Fruit fly (Drosophila melanogaster) whole organism, embryonic: ENCODE measurements around the gene BTBD9.

Experiments used
- Ada2b ChIP-seq: fragments of 200-800 bp; sonication (Bioruptor generic); IDR thresholded peaks from 2 replicates; pipeline ENCODE4 v1.3.6; 2022; ENCODE audit warnings: missing biosample characterization, missing genetic modification characterization
- CG11247 ChIP-seq: fragments of 200-800 bp; sonication (Bioruptor generic); IDR thresholded peaks from 2 replicates; pipeline ENCODE4 v1.3.6; 2022; ENCODE audit warnings: missing biosample characterization, missing genetic modification characterization
- CG12104 ChIP-seq: fragments of 200-800 bp; sonication (Bioruptor generic); optimal IDR thresholded peaks from 3 replicates; lab custom pipeline; 2016; ENCODE audit warnings: missing biosample characterization, missing genetic modification characterization
- CG12155 ChIP-seq: fragments of 200-800 bp; sonication (Bioruptor generic); optimal IDR thresholded peaks from 3 replicates; lab custom pipeline; 2016; ENCODE audit warnings: missing biosample characterization, missing genetic modification characterization
- CG12219 ChIP-seq: fragments of 200-800 bp; sonication (Bioruptor generic); optimal IDR thresholded peaks from 3 replicates; lab custom pipeline; 2018; ENCODE audit warnings: missing biosample characterization, mild to moderate bottlenecking, missing genetic modification characterization
- CG12744 ChIP-seq: fragments of 200-800 bp; sonication (Bioruptor generic); optimal IDR thresholded peaks from 2 replicates; lab custom pipeline; 2016; ENCODE audit warnings: missing biosample characterization, missing genetic modification characterization
- CG16779 ChIP-seq: fragments of 200-800 bp; sonication (Bioruptor generic); IDR thresholded peaks from 2 replicates; pipeline ENCODE4 v1.3.6; 2022; ENCODE audit warnings: missing biosample characterization, missing genetic modification characterization
- CG18011 ChIP-seq: fragments of 200-800 bp; sonication (Bioruptor generic); optimal IDR thresholded peaks from 2 replicates; lab custom pipeline; 2017; ENCODE audit warnings: missing biosample characterization, missing genetic modification characterization, mild to moderate bottlenecking, moderate library complexity, missing genotype
- CG2120 ChIP-seq: fragments of 200-800 bp; sonication (Bioruptor generic); optimal IDR thresholded peaks from 3 replicates; lab custom pipeline; 2016; ENCODE audit warnings: missing biosample characterization, missing genetic modification characterization
- CG30431 ChIP-seq: fragments of 200-800 bp; sonication (Bioruptor generic); optimal IDR thresholded peaks from 2 replicates; lab custom pipeline; 2017; ENCODE audit warnings: missing biosample characterization, missing genetic modification characterization
- CG3065 ChIP-seq: fragments of 200-800 bp; sonication (Bioruptor generic); optimal IDR thresholded peaks from 2 replicates; lab custom pipeline; 2016; ENCODE audit warnings: missing biosample characterization, missing genetic modification characterization
- CG3995 ChIP-seq: fragments of 200-800 bp; sonication (Bioruptor generic); optimal IDR thresholded peaks from 3 replicates; lab custom pipeline; 2016; ENCODE audit warnings: missing biosample characterization, missing genetic modification characterization
- CG4617 ChIP-seq: fragments of 200-800 bp; sonication (Bioruptor generic); optimal IDR thresholded peaks from 3 replicates; lab custom pipeline; 2016; ENCODE audit warnings: missing biosample characterization, missing genetic modification characterization, borderline replicate concordance
- CG4730 ChIP-seq: fragments of 200-800 bp; sonication (Bioruptor generic); IDR thresholded peaks from 2 replicates; pipeline ENCODE4 v1.3.6; 2022; ENCODE audit warnings: missing biosample characterization, missing genetic modification characterization
- CG6175 ChIP-seq: fragments of 200-800 bp; sonication (Bioruptor generic); IDR thresholded peaks from 3 replicates; pipeline ENCODE4 v1.3.6; 2022; ENCODE audit warnings: missing biosample characterization, missing genetic modification characterization
- CG7372 ChIP-seq: fragments of 200-800 bp; sonication (Bioruptor generic); IDR thresholded peaks from 2 replicates; pipeline ENCODE4 v1.3.6; 2022; ENCODE audit warnings: missing biosample characterization, missing genetic modification characterization
- CG9437 ChIP-seq: fragments of 200-800 bp; sonication (Bioruptor generic); optimal IDR thresholded peaks from 2 replicates; lab custom pipeline; 2018; ENCODE audit warnings: missing biosample characterization, mild to moderate bottlenecking, missing genetic modification characterization
- CoRest ChIP-seq: fragments of 200-800 bp; sonication (Bioruptor generic); optimal IDR thresholded peaks from 3 replicates; lab custom pipeline; 2018; ENCODE audit warnings: missing biosample characterization, mild to moderate bottlenecking, missing genetic modification characterization, moderate library complexity
- CrebB ChIP-seq: fragments of 200-800 bp; sonication (Bioruptor generic); optimal IDR thresholded peaks from 3 replicates; lab custom pipeline; 2018; ENCODE audit warnings: missing biosample characterization, mild to moderate bottlenecking, missing genetic modification characterization
- D19B ChIP-seq: fragments of 200-800 bp; sonication (Bioruptor generic); optimal IDR thresholded peaks from 2 replicates; lab custom pipeline; 2017; ENCODE audit warnings: missing biosample characterization, mild to moderate bottlenecking, missing genetic modification characterization
- Hey ChIP-seq: fragments of 200-800 bp; sonication (Bioruptor generic); optimal IDR thresholded peaks from 3 replicates; lab custom pipeline; 2018; ENCODE audit warnings: missing biosample characterization, mild to moderate bottlenecking, missing genetic modification characterization
- HmgD ChIP-seq: fragments of 200-800 bp; sonication (Bioruptor generic); optimal IDR thresholded peaks from 3 replicates; lab custom pipeline; 2016; ENCODE audit warnings: missing biosample characterization, missing genetic modification characterization
- MBD-R2 ChIP-seq: fragments of 200-800 bp; sonication (Bioruptor generic); IDR thresholded peaks from 2 replicates; pipeline ENCODE4 v1.3.6; 2022; ENCODE audit warnings: missing biosample characterization, missing genetic modification characterization
- Mes4 ChIP-seq: fragments of 200-800 bp; sonication (Bioruptor generic); optimal IDR thresholded peaks from 2 replicates; lab custom pipeline; 2016; ENCODE audit warnings: missing biosample characterization, missing genetic modification characterization
- NC2β ChIP-seq: fragments of 200-800 bp; sonication (Bioruptor generic); optimal IDR thresholded peaks from 2 replicates; lab custom pipeline; 2016; ENCODE audit warnings: missing biosample characterization, missing genetic modification characterization
- Nf-YC ChIP-seq: fragments of 200-800 bp; optimal IDR thresholded peaks from 3 replicates; lab custom pipeline; 2019; ENCODE audit warnings: missing biosample characterization, mild to moderate bottlenecking, missing genetic modification characterization, moderate library complexity
- Xbp1 ChIP-seq: fragments of 200-800 bp; sonication (Bioruptor generic); optimal IDR thresholded peaks from 3 replicates; lab custom pipeline; 2016; ENCODE audit warnings: missing biosample characterization, mild to moderate bottlenecking, missing genetic modification characterization
- Xrp1 ChIP-seq: fragments of 200-800 bp; sonication (Bioruptor generic); IDR thresholded peaks from 2 replicates; pipeline ENCODE4 v1.3.6; 2022; ENCODE audit warnings: missing biosample characterization, missing genetic modification characterization
- az2 ChIP-seq: fragments of 200-800 bp; sonication (Bioruptor generic); optimal IDR thresholded peaks from 3 replicates; lab custom pipeline; 2016; ENCODE audit warnings: missing biosample characterization, missing genetic modification characterization
- br ChIP-seq: fragments of >200 bp; optimal IDR thresholded peaks from 2 replicates; lab custom pipeline; 2017
- chinmo ChIP-seq: fragments of 200-800 bp; sonication (Bioruptor generic); IDR thresholded peaks from 4 replicates; pipeline ENCODE4 v1.3.6; 2022; ENCODE audit warnings: missing biosample characterization, missing genetic modification characterization; ENCODE audit not compliant: partially characterized antibody
- danr ChIP-seq: fragments of 200-800 bp; sonication (Bioruptor generic); IDR thresholded peaks from 2 replicates; pipeline ENCODE4 v1.3.6; 2022; ENCODE audit warnings: missing biosample characterization, missing genetic modification characterization
- dimm ChIP-seq: fragments of 200-800 bp; sonication (Bioruptor generic); IDR thresholded peaks from 2 replicates; pipeline ENCODE4 v1.3.6; 2022; ENCODE audit warnings: missing biosample characterization, missing genetic modification characterization
- disco-r ChIP-seq: fragments of 200-800 bp; sonication (Bioruptor generic); optimal IDR thresholded peaks from 2 replicates; lab custom pipeline; 2016; ENCODE audit warnings: missing biosample characterization, missing genetic modification characterization
- dpn ChIP-seq, 2 experiments: fragments of 200-800 bp; sonication (Bioruptor generic); optimal IDR thresholded peaks; 3 replicates each; lab custom pipeline; 2016; ENCODE audit warnings: missing biosample characterization in 2 of 2, missing genetic modification characterization in 2 of 2
- gem ChIP-seq: fragments of 200-800 bp; sonication (Bioruptor generic); optimal IDR thresholded peaks from 2 replicates; lab custom pipeline; 2019; ENCODE audit warnings: missing biosample characterization, mild to moderate bottlenecking, missing genetic modification characterization, moderate library complexity
- insv ChIP-seq, 2 experiments: fragments of 200-800 bp; sonication (Bioruptor generic); optimal IDR thresholded peaks; 3 replicates each; lab custom pipeline; 2016 to 2018; ENCODE audit warnings: missing biosample characterization in 2 of 2, missing genetic modification characterization in 2 of 2
- lola ChIP-seq, 3 experiments: fragments of >200 bp in 2 of 3; fragments of 200-800 bp in 1 of 3; sonication (Bioruptor generic) in 1 of 3; optimal IDR thresholded peaks; 2 replicates each; lab custom pipeline; 2017 to 2019; ENCODE audit warnings: missing biosample characterization in 3 of 3, missing genetic modification characterization in 3 of 3, mild to moderate bottlenecking in 1 of 3, moderate library complexity in 1 of 3
- lov ChIP-seq, 2 experiments: fragments of 200-800 bp in 1 of 2; fragments of >200 bp in 1 of 2; sonication (Bioruptor generic) in 1 of 2; IDR thresholded peaks in 1 of 2; optimal IDR thresholded peaks in 1 of 2; 2 replicates in 1 of 2; 3 replicates in 1 of 2; pipeline versions ENCODE4 v1.3.6 to Lab custom; 2017 to 2022; ENCODE audit warnings: missing biosample characterization in 1 of 2, missing genetic modification characterization in 1 of 2
- mld ChIP-seq: fragments of 200-800 bp; sonication (Bioruptor generic); IDR thresholded peaks from 3 replicates; pipeline ENCODE4 v1.3.6; 2022; ENCODE audit warnings: missing biosample characterization, missing genetic modification characterization; ENCODE audit not compliant: partially characterized antibody
- pho ChIP-seq: fragments of 200-800 bp; sonication (Bioruptor generic); optimal IDR thresholded peaks from 2 replicates; lab custom pipeline; 2016; ENCODE audit warnings: missing biosample characterization, missing genetic modification characterization
- pzg ChIP-seq: fragments of 200-800 bp; sonication (Bioruptor generic); optimal IDR thresholded peaks from 3 replicates; lab custom pipeline; 2018; ENCODE audit warnings: missing biosample characterization, mild to moderate bottlenecking, missing genetic modification characterization, moderate library complexity
- rib ChIP-seq: fragments of 200-800 bp; sonication (Bioruptor generic); IDR thresholded peaks from 2 replicates; pipeline ENCODE4 v1.3.6; 2022; ENCODE audit warnings: missing biosample characterization, missing genetic modification characterization
- sens-2 ChIP-seq: fragments of 200-800 bp; sonication (Bioruptor generic); IDR thresholded peaks from 2 replicates; pipeline ENCODE4 v1.3.6; 2022; ENCODE audit warnings: missing biosample characterization, missing genetic modification characterization
- seq ChIP-seq: fragments of 200-800 bp; sonication (Bioruptor generic); IDR thresholded peaks from 2 replicates; pipeline ENCODE4 v1.3.6; 2022; ENCODE audit warnings: missing biosample characterization, missing genetic modification characterization
- shn ChIP-seq: fragments of 200-800 bp; sonication (Bioruptor generic); optimal IDR thresholded peaks from 3 replicates; lab custom pipeline; 2016; ENCODE audit warnings: missing biosample characterization, missing genetic modification characterization
- trh ChIP-seq: fragments of 200-800 bp; sonication (Bioruptor generic); optimal IDR thresholded peaks from 2 replicates; lab custom pipeline; 2016; ENCODE audit warnings: missing biosample characterization, missing genetic modification characterization
- ttk ChIP-seq: fragments of 200-800 bp; sonication (Bioruptor generic); IDR thresholded peaks from 2 replicates; pipeline ENCODE4 v2.1.2; 2022; ENCODE audit warnings: missing biosample characterization, missing genetic modification characterization
- vfl ChIP-seq: fragments of 200-800 bp; sonication (Bioruptor generic); optimal IDR thresholded peaks from 2 replicates; lab custom pipeline; 2016; ENCODE audit warnings: missing biosample characterization, missing genetic modification characterization
- wor ChIP-seq: fragments of 200-800 bp; sonication (Bioruptor generic); IDR thresholded peaks from 2 replicates; pipeline ENCODE4 v1.3.6; 2022; ENCODE audit warnings: missing biosample characterization, missing genetic modification characterization

Gene BTBD9

DNA sequence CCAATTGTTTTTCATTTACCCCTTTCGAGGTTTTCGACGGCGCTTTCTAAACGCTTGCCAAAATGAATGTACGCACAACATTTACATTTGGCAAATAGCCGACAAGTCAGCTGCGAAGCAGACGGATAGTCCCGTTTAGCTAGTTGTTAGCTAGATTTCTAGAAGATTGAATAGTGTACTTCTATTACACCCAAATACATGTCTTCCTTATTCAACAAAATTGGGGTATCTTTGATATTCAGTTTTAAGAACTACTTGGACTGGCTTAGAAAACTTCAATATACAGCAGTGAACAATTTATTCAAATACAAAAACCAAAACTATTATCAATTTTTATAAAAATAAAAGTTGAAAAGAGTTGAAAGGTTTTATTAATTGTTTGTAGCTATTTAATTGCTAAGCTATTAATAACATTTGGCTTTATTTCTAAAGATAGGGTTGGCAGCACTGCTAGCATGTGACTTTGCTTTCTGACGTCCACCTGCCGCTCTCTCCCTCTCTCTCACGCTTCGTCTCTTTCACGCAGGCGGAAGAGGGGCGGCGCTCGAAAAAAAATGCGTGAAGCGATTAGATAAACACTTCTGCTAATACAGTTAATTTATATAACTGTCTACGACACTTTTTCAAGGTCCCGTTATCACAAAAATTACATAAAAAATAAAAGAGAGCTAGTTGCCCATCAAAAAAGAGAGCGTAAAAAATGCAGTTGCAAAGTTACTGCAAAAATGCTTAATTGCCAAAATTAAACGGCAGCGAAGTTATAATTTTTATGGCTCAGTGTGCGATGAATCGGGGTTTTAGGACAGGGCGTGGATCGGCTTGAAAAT lies 16.7 kb downstream of the BTBD9 start (continued):
- no peak for TF ChIP-seq CG12219 (GFP tag; lab: Kevin White, UChicago)
- TF ChIP-seq HmgD = no peak
- TF ChIP-seq wor (GFP tag; lab: Robert Waterston, UW) = no peak
- no peak for TF ChIP-seq dpn (GFP tag; optimal IDR thresholded peaks at IDR 0.05; lab: Kevin White, UChicago)
- TF ChIP-seq disco-r (GFP tag; lab: Kevin White, UChicago) = no peak
- TF ChIP-seq CG3995 (GFP tag; lab: Kevin White, UChicago) = no peak
- TF ChIP-seq CG2120 = peak; percentile 16
- no peak for TF ChIP-seq Nf-YC (tag; lab: Kevin White, UChicago)
- no peak for TF ChIP-seq Ada2b (GFP tag; lab: Robert Waterston, UW)
- TF ChIP-seq Xrp1 = no peak
- TF ChIP-seq Hey (tag; lab: Kevin White, UChicago) = no peak
- no peak for TF ChIP-seq CG3065 (GFP tag; lab: Kevin White, UChicago)
- TF ChIP-seq rib (GFP tag; lab: Robert Waterston, UW) = peak; percentile 30; the same call in 1 of the 2 replicates
- peak; percentile 43 for TF ChIP-seq CG9437 (GFP tag; lab: Kevin White, UChicago)
- TF ChIP-seq seq (GFP tag; lab: Robert Waterston, UW) = no peak
- no peak for TF ChIP-seq CG30431 (GFP tag; lab: Kevin White, UChicago)
- no peak for TF ChIP-seq sens-2
- TF ChIP-seq ttk = no peak
- TF ChIP-seq danr = no peak
- TF ChIP-seq lola (GFP tag; optimal IDR thresholded peaks at IDR 0.05; lab: Kevin White, UChicago) = peak in 1 of 3 experiments; percentile 18
- TF ChIP-seq mld (GFP tag; lab: Robert Waterston, UW) = no peak
- peak; percentile 16 for TF ChIP-seq CG12104 (GFP tag; lab: Kevin White, UChicago)
- TF ChIP-seq D19B = peak; percentile 9
- TF ChIP-seq insv (GFP tag; optimal IDR thresholded peaks at IDR 0.05; lab: Kevin White, UChicago) = no peak
- no peak for TF ChIP-seq CG11247 (GFP tag; lab: Robert Waterston, UW)
- no peak for TF ChIP-seq CrebB (tag; lab: Kevin White, UChicago)
- TF ChIP-seq br (lab: Kevin White, UChicago) = no peak
- no peak for TF ChIP-seq lov (optimal IDR thresholded peaks at IDR 0.05; lab: Kevin White, UChicago)
- no peak for TF ChIP-seq lov (GFP tag; IDR thresholded peaks at IDR 0.05; lab: Robert Waterston, UW)
- no peak for TF ChIP-seq Xbp1 (GFP tag; lab: Kevin White, UChicago)
- TF ChIP-seq CG4730 (GFP tag; lab: Robert Waterston, UW) = no peak
- TF ChIP-seq CG12155 (GFP tag; lab: Kevin White, UChicago) = no peak
- TF ChIP-seq Mes4 (GFP tag; lab: Kevin White, UChicago) = no peak
- peak; percentile 0 for TF ChIP-seq az2 (GFP tag; lab: Kevin White, UChicago)
- 0 out of 4 replicates have a peak, but pooled peaks have one; percentile 38 for TF ChIP-seq chinmo (GFP tag; lab: Robert Waterston, UW)
- TF ChIP-seq vfl = no peak
- no peak for TF ChIP-seq shn (GFP tag; lab: Kevin White, UChicago)
- TF ChIP-seq pzg (GFP tag; lab: Kevin White, UChicago) = no peak
- TF ChIP-seq CoRest = peak; percentile 50
- TF ChIP-seq CG4617 (GFP tag; lab: Kevin White, UChicago) = no peak
- no peak for TF ChIP-seq CG12744
- no peak for TF ChIP-seq NC2β (GFP tag; lab: Kevin White, UChicago)
- no peak for TF ChIP-seq CG7372 (GFP tag; lab: Robert Waterston, UW)
- TF ChIP-seq pho = no peak
- no peak for TF ChIP-seq CG18011 (GFP tag; lab: Kevin White, UChicago)
- TF ChIP-seq CG6175 = no peak
- no peak for TF ChIP-seq MBD-R2
- no peak for TF ChIP-seq trh (GFP tag; lab: Kevin White, UChicago)
- TF ChIP-seq dimm (GFP tag; lab: Robert Waterston, UW) = no peak
- peak; percentile 17 for TF ChIP-seq gem (tag; lab: Kevin White, UChicago)
- TF ChIP-seq CG16779 (GFP tag; lab: Robert Waterston, UW) = no peak
